Fruit fly (Drosophila melanogaster) whole organism, wandering third instar larva: Measurements from ENCODE around the gene CG42512.

ENCODE experiments used
- CG32264 ChIP-seq: fragments of 200-800 bp; sonication (Bioruptor generic); optimal IDR thresholded peaks from 2 replicates; lab custom pipeline; 2016; ENCODE audit warnings: missing biosample characterization, missing genetic modification characterization
- Dfd ChIP-seq: fragments of >200 bp; optimal IDR thresholded peaks from 2 replicates; lab custom pipeline; 2017; ENCODE audit warnings: missing biosample characterization, missing genetic modification characterization
- Dif ChIP-seq: fragments of 200-275, 200-300 bp; sonication (Bioruptor generic); optimal IDR thresholded peaks from 2 replicates; lab custom pipeline; 2018; ENCODE audit warnings: missing biosample characterization, missing genetic modification characterization; ENCODE audit not compliant: partially characterized antibody
- Hnf4 ChIP-seq: fragments of 200-800 bp; sonication (Bioruptor generic); optimal IDR thresholded peaks from 2 replicates; lab custom pipeline; 2016; ENCODE audit warnings: missing biosample characterization, mild to moderate bottlenecking, missing genetic modification characterization
- Mio ChIP-seq: sonication (Bioruptor generic); optimal IDR thresholded peaks from 2 replicates; lab custom pipeline; 2016; ENCODE audit warnings: missing biosample characterization, missing genetic modification characterization
- OdsH ChIP-seq: fragments of 200-800 bp; sonication (Bioruptor generic); optimal IDR thresholded peaks from 2 replicates; lab custom pipeline; 2016; ENCODE audit warnings: missing biosample characterization, mild to moderate bottlenecking, missing genetic modification characterization
- br ChIP-seq: fragments of 200-800 bp; sonication (Bioruptor generic); optimal IDR thresholded peaks from 2 replicates; lab custom pipeline; 2016; ENCODE audit warnings: missing biosample characterization, missing genetic modification characterization
- fru ChIP-seq: fragments of 200-800 bp; sonication (Bioruptor generic); optimal IDR thresholded peaks from 3 replicates; lab custom pipeline; 2016; ENCODE audit warnings: missing biosample characterization, mild to moderate bottlenecking, missing genetic modification characterization
- lola ChIP-seq: fragments of >200 bp; optimal IDR thresholded peaks from 2 replicates; lab custom pipeline; 2017; ENCODE audit warnings: missing biosample characterization, missing genetic modification characterization
- pan ChIP-seq: fragments of >200 bp; optimal IDR thresholded peaks from 2 replicates; lab custom pipeline; 2017
- psq ChIP-seq: fragments of 200-800 bp; sonication (Bioruptor generic); optimal IDR thresholded peaks from 3 replicates; lab custom pipeline; 2017; ENCODE audit warnings: missing biosample characterization, mild to moderate bottlenecking, missing genetic modification characterization, moderate library complexity
- rgr ChIP-seq: fragments of 200-800 bp; sonication (Bioruptor generic); optimal IDR thresholded peaks from 3 replicates; lab custom pipeline; 2016; ENCODE audit warnings: missing biosample characterization, mild to moderate bottlenecking, missing genetic modification characterization
- tai ChIP-seq: sonication (Bioruptor generic); optimal IDR thresholded peaks from 2 replicates; lab custom pipeline; 2016; ENCODE audit warnings: missing biosample characterization, missing genetic modification characterization
- usp ChIP-seq: fragments of >200 bp; optimal IDR thresholded peaks from 2 replicates; lab custom pipeline; 2017; ENCODE audit warnings: missing biosample characterization, missing genetic modification characterization

dm6 chrX:16641101-16641420 is 10.1 kb upstream of the CG42512 start:
- TF ChIP-seq psq (no peak), OdsH (no peak), tai (no peak), lola (GFP tag; lab: Kevin White, UChicago) (no peak), fru (GFP tag; lab: Kevin White, UChicago) (no peak), rgr (GFP tag; lab: Kevin White, UChicago) (no peak), Hnf4 (no peak), br (GFP tag; lab: Kevin White, UChicago) (no peak), Dfd (no peak), Mio (GFP tag; lab: Kevin White, UChicago) (no peak), CG32264 (GFP tag; lab: Kevin White, UChicago) (no peak), usp (no peak), Dif (no peak), pan (lab: Kevin White, UChicago) (no peak)
